Fruit fly (Drosophila melanogaster) ovary, adult (tissue): ENCODE data around the gene CG7304.

Experiments used
- CG17801 ChIP-seq: fragments of 200-800 bp; optimal IDR thresholded peaks from 2 replicates; lab custom pipeline; 2019; ENCODE audit warnings: missing biosample characterization, mild to moderate bottlenecking, missing genetic modification characterization, moderate library complexity; ENCODE audit not compliant: partially characterized antibody

The CG7304 gene

DNA sequence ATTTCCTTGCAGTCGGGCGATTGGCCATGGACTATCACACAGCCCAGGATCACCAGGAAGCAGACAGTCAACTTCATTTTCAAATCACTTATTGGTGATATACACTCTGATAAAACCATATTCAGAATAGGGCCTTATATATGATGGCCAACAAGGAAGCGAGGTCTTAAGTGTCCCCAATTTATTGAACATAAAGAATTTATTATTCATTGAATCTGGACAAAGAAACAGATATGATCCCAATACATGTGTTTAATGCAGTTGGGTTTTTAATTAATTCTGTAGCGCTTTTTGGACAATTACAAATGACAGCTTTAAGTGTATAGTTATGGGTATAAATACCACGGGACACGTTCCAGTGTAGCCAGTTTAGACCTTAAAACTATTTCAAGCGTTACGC lies 20.2 kb upstream of the CG7304 start, which contains the start of the genes Eig71Eh and Eig71Ei:
Gene Eig71Eh, minus strand, starts transcription at position 101 of the 400 bp plus-strand sequence.
Gene Eig71Ei, plus strand, starts transcription at position 367 of the 400 bp plus-strand sequence.
- no peak for TF ChIP-seq CG17801 (GFP tag; lab: Kevin White, UChicago)

DNA sequence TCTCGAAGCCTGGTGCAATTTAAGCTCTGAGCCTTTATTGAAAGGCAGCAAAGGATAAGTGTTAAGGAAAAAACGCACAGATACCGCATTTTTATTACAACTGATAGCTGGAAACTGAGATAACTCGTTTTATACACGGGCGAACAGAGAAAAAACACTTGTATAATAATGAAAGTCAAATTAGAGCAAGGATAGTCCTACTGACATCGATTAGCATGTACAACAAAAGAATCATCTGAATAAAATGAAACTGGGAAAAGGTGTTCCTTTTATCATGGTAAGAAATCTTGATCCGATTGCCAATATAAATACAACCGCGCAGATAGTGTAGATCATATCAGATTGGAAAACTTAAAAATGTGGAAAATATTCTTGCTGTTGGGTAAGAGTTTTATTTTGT lies 18.6 kb upstream of the CG7304 start, which contains the start of the genes Eig71Ej and Eig71Ek:
Gene Eig71Ej, minus strand, starts transcription at position 101 of the 400 bp plus-strand sequence.
Gene Eig71Ek, plus strand, starts transcription at position 334 of the 400 bp plus-strand sequence.
- TF ChIP-seq CG17801 (GFP tag; lab: Kevin White, UChicago) = no peak

DNA sequence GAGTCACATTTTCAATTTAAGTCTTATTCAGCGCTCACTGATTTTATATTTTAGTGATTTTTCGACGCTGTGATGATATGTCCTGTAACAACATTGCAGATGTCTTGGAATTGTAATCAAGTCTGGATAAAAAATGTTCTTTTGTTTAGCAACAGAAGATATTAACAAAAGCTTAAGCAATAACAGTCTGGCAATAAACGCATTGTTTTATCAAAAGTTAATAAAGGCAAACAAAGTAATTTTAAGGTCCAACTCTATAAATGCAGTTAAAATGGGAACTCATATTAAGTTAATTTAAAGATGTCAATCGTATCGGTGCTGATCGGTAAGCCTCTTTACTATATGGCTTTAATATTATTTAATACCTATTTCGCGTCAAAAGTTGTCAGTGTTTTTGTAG lies 18.0 kb upstream of the CG7304 start, which contains the start of gene CG43082:
Gene CG43082, plus strand, starts transcription at position 301 of the 400 bp plus-strand sequence.
- no peak for TF ChIP-seq CG17801 (GFP tag; lab: Kevin White, UChicago)

DNA sequence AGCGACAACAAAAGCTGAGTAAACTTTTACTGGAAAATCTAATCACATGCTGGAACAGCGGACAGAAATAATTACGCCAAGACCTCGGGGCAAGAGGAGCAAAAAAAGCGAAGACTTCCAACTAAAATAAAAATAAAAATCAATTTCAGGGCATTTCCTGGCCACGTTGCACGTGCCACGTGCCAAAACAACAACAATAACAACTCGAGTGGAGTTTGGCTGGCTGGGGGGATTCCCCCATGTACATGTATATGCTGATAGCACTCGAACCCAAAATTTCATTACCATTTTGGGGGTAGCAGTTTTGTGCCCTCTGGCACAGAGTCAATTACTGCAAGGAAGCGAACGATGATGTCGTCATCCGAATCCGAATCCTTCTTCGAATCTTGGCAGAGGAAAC lies 17.0 kb upstream of the CG7304 start:
- TF ChIP-seq CG17801 (GFP tag; lab: Kevin White, UChicago) = no peak

DNA sequence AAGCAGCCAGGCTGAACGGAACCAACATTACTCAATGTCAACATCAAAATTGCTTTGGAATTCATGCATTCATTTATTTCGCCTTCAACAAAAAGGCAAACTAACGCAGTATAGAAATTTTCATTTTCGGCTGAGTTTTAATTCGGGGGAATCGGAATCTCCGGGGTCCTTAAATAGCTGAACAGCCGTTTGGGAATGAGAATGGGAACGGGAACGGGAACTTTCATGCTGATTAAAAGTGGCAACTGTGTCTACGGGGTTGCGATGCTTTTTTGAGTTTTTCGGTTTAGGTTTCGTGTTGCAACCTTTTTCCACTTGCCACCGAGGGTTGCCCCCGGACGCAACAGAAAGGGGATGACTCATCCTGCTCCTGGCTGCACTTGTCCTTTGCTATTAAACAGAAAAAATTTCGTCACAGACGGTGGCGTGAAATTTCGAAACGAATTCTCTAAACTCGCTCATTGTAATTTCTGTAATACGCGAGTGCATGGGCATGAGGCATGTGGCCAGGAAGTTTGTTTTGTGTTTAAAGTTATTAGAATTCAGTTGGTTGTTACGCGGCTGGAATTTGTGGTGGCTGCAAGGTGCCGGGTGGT lies 15.2 kb upstream of the CG7304 start:
- TF ChIP-seq CG17801 (GFP tag; lab: Kevin White, UChicago) = no peak

DNA sequence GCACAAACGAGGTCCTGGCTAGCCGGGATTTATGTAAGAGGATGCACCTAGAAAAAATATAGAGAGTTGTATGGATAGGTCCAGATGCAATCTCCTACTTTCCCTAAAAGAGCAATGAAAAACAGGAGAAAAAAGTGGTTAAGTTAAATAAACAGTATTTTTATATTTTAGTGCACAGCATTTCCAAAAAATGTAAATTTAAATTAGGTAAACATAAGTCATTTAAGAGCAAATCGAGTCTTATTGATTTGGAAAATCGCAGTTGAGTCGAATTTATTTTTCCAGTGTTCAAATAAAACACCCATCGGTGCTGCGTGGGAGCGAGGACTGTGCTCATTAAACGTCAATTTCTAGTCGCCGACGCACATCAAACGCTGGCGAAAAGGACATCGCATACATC lies 13.8 kb upstream of the CG7304 start:
- no peak for TF ChIP-seq CG17801 (GFP tag; lab: Kevin White, UChicago)

DNA sequence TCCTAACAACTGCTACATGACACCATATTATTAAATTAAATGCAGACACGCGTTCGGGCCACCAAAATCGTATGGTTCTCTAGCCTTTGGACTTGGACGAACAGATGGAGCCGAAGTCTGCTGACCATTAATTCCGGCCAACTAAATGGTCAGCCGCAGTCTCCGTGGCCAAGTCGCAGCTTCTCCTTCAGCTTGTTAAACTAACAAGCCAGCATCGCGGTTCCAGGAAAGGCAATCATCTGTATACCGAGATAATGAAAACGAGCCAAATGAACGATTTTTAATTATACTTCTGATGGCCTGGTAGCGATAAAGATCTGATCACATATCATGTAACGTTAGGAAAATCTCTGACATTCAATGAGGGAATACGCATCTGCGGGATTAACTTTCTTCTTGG lies 9.6 kb upstream of the CG7304 start:
- TF ChIP-seq CG17801 (GFP tag; lab: Kevin White, UChicago) = no peak

DNA sequence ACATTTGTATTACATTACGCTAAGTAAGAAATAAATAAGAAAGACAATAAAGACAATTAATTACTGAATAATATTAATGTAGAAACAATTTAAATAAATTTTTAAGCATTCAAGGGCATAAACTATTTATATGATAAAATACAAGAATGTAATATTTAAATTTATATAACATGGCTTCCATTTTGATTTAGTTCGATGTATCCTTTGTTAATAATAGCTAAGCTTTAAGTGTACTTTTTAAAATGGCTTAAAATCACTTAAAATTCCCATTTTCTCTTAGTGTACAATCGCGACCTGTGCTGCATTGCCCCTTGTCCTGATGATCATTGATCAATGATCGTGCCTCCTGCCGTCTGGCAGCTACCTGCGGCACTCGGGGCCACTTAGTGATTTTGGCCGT lies 9.1 kb upstream of the CG7304 start:
- no peak for TF ChIP-seq CG17801 (GFP tag; lab: Kevin White, UChicago)

DNA sequence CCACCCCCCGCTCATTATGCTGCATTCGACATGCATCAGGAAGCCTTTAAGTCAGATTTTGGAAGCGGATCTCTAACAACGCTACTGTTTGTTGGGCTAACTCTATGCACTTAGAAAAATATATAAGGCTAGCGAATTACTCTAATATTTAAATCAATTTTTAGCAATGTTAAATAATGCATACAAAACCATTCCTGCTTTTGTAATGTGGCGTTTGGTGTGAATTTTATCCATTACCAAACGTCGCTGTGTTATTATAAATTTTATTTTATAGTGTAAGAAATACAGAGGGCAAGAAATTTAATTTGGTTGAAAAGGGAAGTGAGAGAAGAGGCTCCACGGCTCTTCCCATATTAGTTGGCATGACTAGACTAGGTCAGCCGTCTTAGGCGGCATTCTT lies 6.7 kb upstream of the CG7304 start:
- TF ChIP-seq CG17801 (GFP tag; lab: Kevin White, UChicago) = no peak

DNA sequence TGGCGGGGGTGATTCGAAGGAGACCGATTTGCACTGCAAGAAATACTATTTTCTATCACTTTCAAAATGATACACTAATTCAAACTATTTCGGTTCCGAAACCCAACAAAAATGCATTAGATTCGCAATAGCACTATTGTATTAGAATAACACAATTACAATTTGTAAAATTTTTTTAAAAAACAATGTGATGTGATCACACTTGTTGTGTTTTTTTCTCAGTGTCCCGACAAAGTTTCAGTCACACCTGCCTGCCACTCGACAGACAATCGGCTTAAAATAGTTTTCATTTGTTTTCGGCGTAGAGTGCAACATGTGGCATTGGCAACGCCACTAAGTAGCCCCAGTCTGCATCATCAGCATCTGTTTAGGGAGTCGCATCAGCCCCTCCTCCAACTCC lies 4.4 kb upstream of the CG7304 start:
- TF ChIP-seq CG17801 (GFP tag; lab: Kevin White, UChicago) = no peak

DNA sequence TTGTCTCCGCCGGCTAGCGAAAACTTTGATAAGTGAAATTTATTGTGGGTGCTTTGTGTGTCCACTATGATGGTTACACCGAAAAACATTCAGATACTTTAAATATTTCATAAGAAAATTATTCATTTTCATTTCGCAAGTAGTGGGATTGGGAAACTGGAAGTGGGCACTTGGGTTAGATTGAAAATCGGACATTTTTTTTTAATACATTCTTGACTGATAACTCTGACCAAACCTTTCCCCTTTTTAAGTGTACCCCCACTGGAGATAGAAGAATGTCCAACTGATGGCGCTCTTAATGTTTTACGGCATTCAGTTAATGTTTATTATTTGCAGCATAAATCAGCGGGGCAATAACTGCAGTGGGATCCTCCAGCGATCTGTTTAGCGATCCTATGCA lies 1.9 kb upstream of the CG7304 start:
- no peak for TF ChIP-seq CG17801 (GFP tag; lab: Kevin White, UChicago)

DNA sequence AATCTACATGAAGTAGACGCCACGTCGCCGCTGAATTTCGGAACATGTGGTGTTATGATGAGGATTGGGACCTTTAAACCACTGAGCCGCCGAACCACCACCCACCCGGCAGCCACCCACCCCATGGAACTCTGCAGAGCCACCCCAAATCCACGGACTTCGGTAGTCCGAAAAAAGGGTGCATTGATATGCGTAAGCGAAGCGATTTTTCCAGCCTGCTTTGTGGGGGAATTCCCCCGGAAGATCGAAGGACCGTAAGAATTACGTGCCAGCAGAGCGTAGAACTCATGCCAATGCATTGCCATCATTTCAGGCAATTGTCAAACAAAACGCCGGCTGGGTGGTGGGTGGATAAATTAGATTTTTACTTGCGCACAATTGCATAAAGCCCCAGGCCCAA lies 1.2 kb upstream of the CG7304 start:
- no peak for TF ChIP-seq CG17801 (GFP tag; lab: Kevin White, UChicago)

DNA sequence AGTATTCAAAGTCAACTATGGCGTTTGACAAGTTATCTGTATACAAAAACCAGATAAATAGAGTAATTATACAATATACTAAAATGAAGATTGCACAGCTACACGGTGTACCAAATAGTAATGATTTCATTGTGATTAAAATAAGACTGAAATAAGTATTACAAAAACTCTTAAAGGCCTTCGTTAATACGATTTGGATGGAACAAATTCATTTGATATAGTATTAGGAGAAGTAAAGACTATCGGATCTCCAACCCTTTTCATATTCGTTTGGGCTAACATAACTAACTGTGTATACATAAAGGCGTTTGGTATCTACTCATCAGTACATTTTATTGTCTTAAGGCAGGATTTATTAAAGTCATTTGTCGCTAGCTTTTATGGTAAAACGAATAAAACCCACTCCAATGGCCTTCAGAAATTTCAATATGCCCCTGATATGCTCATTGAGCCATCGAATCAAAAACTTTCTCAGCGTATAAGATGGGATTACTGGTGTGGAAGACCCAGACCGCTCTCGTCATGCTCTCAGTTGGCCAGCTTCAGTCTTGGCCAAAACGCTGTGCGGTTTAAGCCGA lies 3.9 kb downstream of the CG7304 start, which contains the start of the genes CG7579 and Pgant8:
Gene CG7579, minus strand, starts transcription at position 101 of the 578 bp plus-strand sequence.
Gene Pgant8, plus strand, starts transcription at position 528 of the 578 bp plus-strand sequence.
- TF ChIP-seq CG17801 (GFP tag; lab: Kevin White, UChicago) = no peak

DNA sequence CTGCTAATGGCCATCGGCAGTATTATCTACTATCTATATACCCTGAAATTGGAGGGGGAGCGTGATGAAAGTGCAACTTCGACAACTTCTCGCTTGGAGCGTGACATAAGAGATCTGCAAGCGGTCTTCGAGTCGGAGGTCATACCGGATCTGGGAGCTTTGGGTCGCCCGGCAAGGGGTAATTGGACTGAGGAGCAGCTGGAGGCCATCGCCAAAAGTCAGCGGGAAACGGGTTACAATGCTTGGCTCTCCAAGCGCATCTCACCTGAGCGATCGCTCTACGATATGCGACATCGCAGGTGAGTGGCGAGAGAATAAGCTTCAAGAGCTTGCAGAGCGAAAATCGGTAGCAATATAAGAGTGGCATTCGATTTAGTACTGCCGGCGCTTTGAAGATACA lies 4.5 kb downstream of the CG7304 start:
- no peak for TF ChIP-seq CG17801 (GFP tag; lab: Kevin White, UChicago)

DNA sequence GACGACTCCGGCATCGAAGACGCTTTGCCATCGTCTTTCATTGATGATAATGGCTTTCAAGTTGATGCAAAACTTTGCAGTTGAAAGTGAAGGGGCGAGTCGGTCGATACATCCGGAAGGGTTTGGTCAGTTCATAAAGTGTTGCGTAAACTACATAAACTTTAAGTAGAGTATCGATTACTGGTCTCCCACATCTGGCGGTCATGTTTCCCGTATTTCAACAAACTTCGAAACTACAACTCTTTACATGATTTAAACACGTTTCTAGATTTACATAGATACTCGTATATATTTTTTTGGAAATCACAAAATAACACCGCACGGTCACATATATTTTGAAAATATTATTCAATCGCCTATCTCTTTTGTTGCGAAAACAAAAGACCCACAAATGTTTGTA lies 8.3 kb downstream of the CG7304 start, which contains the start of gene CG34452:
Gene CG34452, minus strand, starts transcription at position 101 of the 400 bp plus-strand sequence.
- no peak for TF ChIP-seq CG17801 (GFP tag; lab: Kevin White, UChicago)

DNA sequence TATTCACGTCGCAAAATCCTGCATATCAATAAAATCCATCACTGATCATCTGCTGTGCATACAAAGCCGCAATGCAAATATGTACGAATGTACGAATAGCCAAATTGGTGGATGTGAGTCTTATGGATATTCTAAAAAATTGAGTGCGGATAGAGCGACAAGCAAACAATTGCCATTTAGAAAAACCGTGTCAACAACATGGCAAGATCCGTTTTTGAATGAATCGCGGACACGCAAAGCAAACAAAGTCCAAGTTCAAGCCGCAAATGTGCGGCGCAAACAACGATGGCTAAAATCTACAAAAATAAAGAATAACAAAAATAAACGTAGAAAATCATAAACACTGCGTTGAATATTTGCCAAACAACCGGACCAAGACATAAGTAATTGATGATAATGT lies 10.0 kb downstream of the CG7304 start:
- no peak for TF ChIP-seq CG17801 (GFP tag; lab: Kevin White, UChicago)
